In genomic region chrIII:8413501-8413900, ce11 we compare ENCODE assay signal across 3 worm cellular contexts.
TF ChIP-seq lines count a peak whose summit lies in the region.

No protein-coding gene starts in this region.

TF ChIP-seq in whole organism, L1 larva, 84 proteins besides CTCF, POLR2A, EP300 and RAD21:
- TF ChIP-seq C16A3.4 (tag; optimal IDR thresholded peaks at IDR 0.05; lab: Kevin White, UChicago), result no peak
- peak; percentile 55 for TF ChIP-seq ceh-8 (GFP tag; optimal IDR thresholded peaks at IDR 0.05; lab: Kevin White, UChicago)
- TF ChIP-seq efl-3 (GFP tag; optimal IDR thresholded peaks at IDR 0.05; lab: Kevin White, UChicago), result no peak
- no peak for TF ChIP-seq swsn-7 (tag; optimal IDR thresholded peaks at IDR 0.05; lab: Kevin White, UChicago)
TF ChIP-seq in whole organism, L1 larva: peak in this region for 1.

TF ChIP-seq in whole organism, L3 larva, 47 proteins besides CTCF, POLR2A, EP300 and RAD21:
- peak; percentile 32 for TF ChIP-seq pha-4 (tag; optimal IDR thresholded peaks at IDR 0.05; lab: Kevin White, UChicago)
- no peak for TF ChIP-seq nfya-1 (tag; optimal IDR thresholded peaks at IDR 0.05; lab: Kevin White, UChicago; ENCODE audit: insufficient read depth)

TF ChIP-seq in whole organism, L4 larva, 104 proteins besides CTCF, POLR2A, EP300 and RAD21:
- TF ChIP-seq tag-97 (GFP tag; IDR thresholded peaks at IDR 0.05; lab: Robert Waterston, UW) (no peak), nhr-6 (tag; optimal IDR thresholded peaks at IDR 0.05; lab: Kevin White, UChicago) (peak; percentile 57)
